Fruit fly (Drosophila melanogaster) whole organism, wandering third instar larva: ENCODE measurements around the gene Glut1.

ENCODE experiments used
- Abd-B ChIP-seq: fragments of >200 bp; optimal IDR thresholded peaks from 2 replicates; lab custom pipeline; 2017; ENCODE audit warnings: missing biosample characterization, missing genetic modification characterization
- CrebA ChIP-seq: fragments of 200-800 bp; sonication (Bioruptor generic); optimal IDR thresholded peaks from 2 replicates; lab custom pipeline; 2016; ENCODE audit warnings: missing biosample characterization, mild to moderate bottlenecking, missing genetic modification characterization, borderline replicate concordance
- GATAd ChIP-seq: sonication (Bioruptor generic); optimal IDR thresholded peaks from 2 replicates; lab custom pipeline; 2016; ENCODE audit warnings: missing biosample characterization, missing genetic modification characterization
- Hnf4 ChIP-seq: fragments of 200-800 bp; sonication (Bioruptor generic); optimal IDR thresholded peaks from 2 replicates; lab custom pipeline; 2016; ENCODE audit warnings: missing biosample characterization, mild to moderate bottlenecking, missing genetic modification characterization
- Sp1 ChIP-seq: fragments of 200-800 bp; sonication (Bioruptor generic); optimal IDR thresholded peaks from 3 replicates; lab custom pipeline; 2019; ENCODE audit warnings: missing biosample characterization, mild to moderate bottlenecking, missing genetic modification characterization, moderate library complexity
- dl ChIP-seq, 2 experiments: fragments of 175-275, 200-275 bp in 1 of 2; fragments of 200-275 bp in 1 of 2; sonication (Bioruptor generic); optimal IDR thresholded peaks; lab custom pipeline; 2018; ENCODE audit warnings: mild to moderate bottlenecking in 2 of 2, missing biosample characterization in 2 of 2, missing genetic modification characterization in 2 of 2, moderate library complexity in 2 of 2; ENCODE audit not compliant: partially characterized antibody in 2 of 2, insufficient read depth in 1 of 2
- dsf ChIP-seq: sonication (Bioruptor generic); optimal IDR thresholded peaks from 2 replicates; lab custom pipeline; 2016; ENCODE audit warnings: missing biosample characterization, missing genetic modification characterization, borderline replicate concordance
- foxo ChIP-seq, 2 experiments: fragments of 200-800 bp; sonication (Bioruptor generic); optimal IDR thresholded peaks; 2 replicates in 1 of 2; 3 replicates in 1 of 2; lab custom pipeline; 2016 to 2017; ENCODE audit warnings: missing biosample characterization in 2 of 2, missing genetic modification characterization in 2 of 2

Gene Glut1

DNA sequence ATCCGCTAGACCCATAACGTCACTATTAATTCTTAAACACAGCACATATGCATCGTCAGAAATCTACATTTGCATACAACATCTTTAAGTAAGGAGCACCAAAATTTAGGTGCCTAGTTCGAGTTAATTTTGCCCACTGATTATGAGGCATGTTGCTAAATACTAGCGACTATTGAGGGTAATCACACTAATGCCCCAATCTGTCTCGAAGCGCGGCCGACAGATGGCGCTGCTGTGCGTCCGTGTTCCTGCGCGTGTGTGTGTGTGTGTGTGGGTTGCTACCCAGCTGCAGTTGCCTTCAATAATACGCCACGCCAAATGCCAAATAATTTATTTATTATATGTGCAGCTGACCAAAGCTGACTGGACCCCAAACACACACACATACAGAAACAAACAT lies 127.5 kb downstream of the Glut1 start:
- TF ChIP-seq GATAd (GFP tag; lab: Kevin White, UChicago) = no peak
- TF ChIP-seq Sp1 = no peak
- no peak for TF ChIP-seq Hnf4 (GFP tag; lab: Kevin White, UChicago)
- no peak for TF ChIP-seq dsf
- no peak for TF ChIP-seq foxo (GFP tag; optimal IDR thresholded peaks at IDR 0.05; lab: Kevin White, UChicago)
- no peak for TF ChIP-seq Abd-B (GFP tag; lab: Kevin White, UChicago)
- TF ChIP-seq dl (GFP tag; optimal IDR thresholded peaks at IDR 0.05; lab: Kevin White, UChicago; ENCODE audit: insufficient read depth in 1 of 2, partially characterized antibody in 2 of 2) = no peak
- no peak for TF ChIP-seq CrebA (GFP tag; lab: Kevin White, UChicago)
